Fruit fly (Drosophila melanogaster): ENCODE measurements around the gene mnd.

DNA sequence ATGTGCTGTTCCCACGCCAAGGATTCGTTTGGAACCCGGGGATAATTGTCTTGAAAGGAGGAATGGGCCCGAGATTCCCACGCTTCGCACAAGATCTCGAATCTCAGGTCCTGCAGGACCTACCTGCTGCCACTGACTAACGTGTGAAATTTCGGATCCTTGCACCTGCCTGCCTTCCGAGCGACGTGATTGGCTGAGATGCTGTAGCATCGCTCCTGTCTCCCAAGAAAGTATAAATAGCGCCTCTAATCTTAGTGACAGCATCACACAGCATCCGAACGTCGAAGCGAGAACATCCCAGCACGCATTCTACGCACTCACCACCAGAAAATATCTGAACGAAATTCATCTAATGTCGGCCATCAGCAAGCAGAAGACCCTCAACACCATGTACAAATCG lies 9.9 kb upstream of the mnd start:
- no peak for TF ChIP-seq usp (GFP tag; optimal IDR thresholded peaks at IDR 0.05)
- TF ChIP-seq psq (optimal IDR thresholded peaks at IDR 0.05): no peak
- TF ChIP-seq EcR (GFP tag; optimal IDR thresholded peaks at IDR 0.05): no peak
- TF ChIP-seq Dll (optimal IDR thresholded peaks at IDR 0.05): no peak
- no peak for TF ChIP-seq pan (optimal IDR thresholded peaks at IDR 0.05)
- no peak for TF ChIP-seq CG8478 (optimal IDR thresholded peaks at IDR 0.05)

Measured in whole organism.